Fruit fly (Drosophila melanogaster): ENCODE results near the gene CG14966.

- TF ChIP-seq cic (GFP tag; optimal IDR thresholded peaks at IDR 0.05) (no peak), toe (GFP tag; optimal IDR thresholded peaks at IDR 0.05) (no peak), Crg-1 (GFP tag; optimal IDR thresholded peaks at IDR 0.05) (no peak), CG33017 (tag; optimal IDR thresholded peaks at IDR 0.05) (no peak), kay (GFP tag; ENCODE audit: borderline replicate concordance) (no peak), Clk (GFP tag; optimal IDR thresholded peaks at IDR 0.05) (no peak), CG11617 (GFP tag; optimal IDR thresholded peaks at IDR 0.05) (no peak), ovo (GFP tag; optimal IDR thresholded peaks at IDR 0.05) (no peak), CG7101 (tag; optimal IDR thresholded peaks at IDR 0.05) (no peak), CG12768 (GFP tag; optimal IDR thresholded peaks at IDR 0.05) (no peak), CG5204 (GFP tag; optimal IDR thresholded peaks at IDR 0.05) (no peak)
These were observed 6.9 kb upstream of the CG14966 start, which contains the start of gene CG33159 for dm6 chr3L:3204348-3204747.

All from whole organism, adult.